Fruit fly (Drosophila melanogaster): ENCODE results near the gene CG13998.

Gene CG13998

dm6 chr2L:5971093-5971808 lies 14.6 kb upstream of the CG13998 start:
- TF ChIP-seq CG34367 (tag; optimal IDR thresholded peaks at IDR 0.05) (no peak), CG12605 (GFP tag; IDR thresholded peaks at IDR 0.05) (no peak), CG17806 (tag; optimal IDR thresholded peaks at IDR 0.05) (no peak), CG4496 (GFP tag; IDR thresholded peaks at IDR 0.05) (no peak), CG10348 (GFP tag; IDR thresholded peaks at IDR 0.05) (no peak), CG8159 (tag; optimal IDR thresholded peaks at IDR 0.05) (no peak), EcR (GFP tag; optimal IDR thresholded peaks at IDR 0.05) (peak; percentile 12), D1 (tag; optimal IDR thresholded peaks at IDR 0.05) (no peak), CG15710 (tag; optimal IDR thresholded peaks at IDR 0.05) (no peak)

dm6 chr2L:5969559-5969958 lies 12.9 kb upstream of the CG13998 start, which contains the start of gene Ucp4B:
Gene Ucp4B (plus strand): TSS chr2L:5969859.
- TF ChIP-seq fd96Ca (GFP tag; IDR thresholded peaks at IDR 0.05) (no peak), Snoo (tag; optimal IDR thresholded peaks at IDR 0.05) (no peak), CG8301 (tag; optimal IDR thresholded peaks at IDR 0.05) (no peak), CG14655 (GFP tag; optimal IDR thresholded peaks at IDR 0.05) (no peak), Pif1A (GFP tag; optimal IDR thresholded peaks at IDR 0.05) (no peak), CG15710 (tag; optimal IDR thresholded peaks at IDR 0.05) (no peak), CG12605 (GFP tag; IDR thresholded peaks at IDR 0.05) (no peak), CG32121 (GFP tag; IDR thresholded peaks at IDR 0.05) (no peak), CG4496 (GFP tag; IDR thresholded peaks at IDR 0.05) (no peak), EcR (GFP tag; optimal IDR thresholded peaks at IDR 0.05) (no peak), D1 (tag; optimal IDR thresholded peaks at IDR 0.05) (no peak), CG13204 (GFP tag; optimal IDR thresholded peaks at IDR 0.05) (no peak), CG17806 (tag; optimal IDR thresholded peaks at IDR 0.05) (no peak), Pif1B (GFP tag; optimal IDR thresholded peaks at IDR 0.05) (no peak), gl (tag; optimal IDR thresholded peaks at IDR 0.05) (no peak)

dm6 chr2L:5967702-5968616 lies 11.3 kb upstream of the CG13998 start, which contains the start of the genes CG13992 and Ucp4C:
Gene CG13992 (minus strand): TSS chr2L:5967752.
Gene Ucp4C (plus strand): TSS chr2L:5968566.
- no peak for TF ChIP-seq D1 (tag; optimal IDR thresholded peaks at IDR 0.05)

- peak; percentile 52 for TF ChIP-seq EcR (GFP tag; optimal IDR thresholded peaks at IDR 0.05)
- no peak for TF ChIP-seq Ets98B (GFP tag; IDR thresholded peaks at IDR 0.05)
Observed at dm6 chr2L:5964851-5965250, 8.2 kb upstream of the CG13998 start, which contains the start of gene psd. Gene psd (minus strand): TSS chr2L:5964951.

- TF ChIP-seq CG8301 (tag; optimal IDR thresholded peaks at IDR 0.05), result no peak
Observed at dm6 chr2L:5964211-5964610, 7.6 kb upstream of the CG13998 start.

dm6 chr2L:5963251-5963650 lies 6.6 kb upstream of the CG13998 start:
- TF ChIP-seq Pif1B (GFP tag; optimal IDR thresholded peaks at IDR 0.05), result no peak
- TF ChIP-seq gl (tag; optimal IDR thresholded peaks at IDR 0.05), result no peak
- TF ChIP-seq CG17806 (tag; optimal IDR thresholded peaks at IDR 0.05), result no peak

dm6 chr2L:5961169-5961918 lies 4.7 kb upstream of the CG13998 start:
- TF ChIP-seq Snoo (tag; optimal IDR thresholded peaks at IDR 0.05), result no peak
- TF ChIP-seq CG13204 (GFP tag; optimal IDR thresholded peaks at IDR 0.05), result no peak
- no peak for TF ChIP-seq CG4496 (GFP tag; IDR thresholded peaks at IDR 0.05)
- no peak for TF ChIP-seq CG14655 (GFP tag; optimal IDR thresholded peaks at IDR 0.05)
- TF ChIP-seq D1 (tag; optimal IDR thresholded peaks at IDR 0.05), result no peak
- TF ChIP-seq CG10348 (GFP tag; IDR thresholded peaks at IDR 0.05), result no peak
- no peak for TF ChIP-seq Pif1B (GFP tag; optimal IDR thresholded peaks at IDR 0.05)
- TF ChIP-seq rn (GFP tag; IDR thresholded peaks at IDR 0.05), result no peak
- no peak for TF ChIP-seq gl (tag; optimal IDR thresholded peaks at IDR 0.05)
- TF ChIP-seq CG8301 (tag; optimal IDR thresholded peaks at IDR 0.05), result no peak
- no peak for TF ChIP-seq CG34367 (tag; optimal IDR thresholded peaks at IDR 0.05)
- no peak for TF ChIP-seq EcR (GFP tag; optimal IDR thresholded peaks at IDR 0.05)
- no peak for TF ChIP-seq CG8159 (tag; optimal IDR thresholded peaks at IDR 0.05)
